Worm (Caenorhabditis elegans) whole organism, dauer: ENCODE results near the gene parg-1.
"Not testable (repeated sequence)": the region's sequence is repeated elsewhere in the genome, so short reads cannot be mapped to it uniquely, and the experiment has no call there.

ENCODE experiments used
- unc-62 ChIP-seq: sonication (generic microtip); optimal IDR thresholded peaks from 2 replicates; lab custom pipeline; 2017; ENCODE audit warnings: missing biosample characterization, missing genetic modification reagents, missing genetic modification characterization

parg-1 gene

ce11 chrIV:8784855-8785327, 38.8 kb downstream of the parg-1 start, which contains the start of gene C33D9.13:
Gene C33D9.13, minus strand, starts transcription at chrIV:8785277.
- no peak for TF ChIP-seq unc-62 (GFP tag; lab: Kevin White, UChicago)

DNA sequence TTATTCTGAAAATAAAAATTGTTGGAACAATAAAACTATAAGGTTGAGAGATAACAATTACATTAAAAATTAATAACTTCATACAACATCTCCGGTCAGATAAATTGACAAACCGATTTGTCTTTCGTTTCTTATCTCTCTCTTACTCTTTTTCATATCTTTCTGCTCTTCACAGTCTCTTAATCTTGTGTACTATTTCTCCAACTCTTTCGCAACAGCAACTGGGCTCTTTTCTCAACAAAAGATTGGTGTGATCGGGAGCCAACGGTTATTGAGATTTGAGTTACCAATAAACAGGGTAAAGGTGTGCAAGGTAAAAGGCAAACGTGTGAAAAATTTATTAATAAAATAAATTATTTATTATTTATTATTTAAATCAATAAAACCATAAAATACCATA, 40.6 kb downstream of the parg-1 start, which contains the start of gene C33D9.8:
TSS of gene C33D9.8 (minus strand) at position 99 of the 400 bp plus-strand sequence.
- TF ChIP-seq unc-62 (GFP tag; lab: Kevin White, UChicago): no peak

ce11 chrIV:8788048-8788447, 42.0 kb downstream of the parg-1 start, which contains the start of gene C33D9.10:
Gene C33D9.10, minus strand, starts transcription at chrIV:8788148.
- not testable (repeated sequence) for TF ChIP-seq unc-62 (GFP tag; lab: Kevin White, UChicago)

- no peak for TF ChIP-seq unc-62 (GFP tag; lab: Kevin White, UChicago)
These were observed 44.1 kb downstream of the parg-1 start, which contains the start of gene sru-35 for ce11 chrIV:8790144-8790543. Gene sru-35, minus strand, starts transcription at chrIV:8790244.

ce11 chrIV:8792808-8793207, 46.8 kb downstream of the parg-1 start, which contains the start of gene C33D9.3:
Gene C33D9.3, minus strand, starts transcription at chrIV:8792908.
- no peak for TF ChIP-seq unc-62 (GFP tag; lab: Kevin White, UChicago)

DNA sequence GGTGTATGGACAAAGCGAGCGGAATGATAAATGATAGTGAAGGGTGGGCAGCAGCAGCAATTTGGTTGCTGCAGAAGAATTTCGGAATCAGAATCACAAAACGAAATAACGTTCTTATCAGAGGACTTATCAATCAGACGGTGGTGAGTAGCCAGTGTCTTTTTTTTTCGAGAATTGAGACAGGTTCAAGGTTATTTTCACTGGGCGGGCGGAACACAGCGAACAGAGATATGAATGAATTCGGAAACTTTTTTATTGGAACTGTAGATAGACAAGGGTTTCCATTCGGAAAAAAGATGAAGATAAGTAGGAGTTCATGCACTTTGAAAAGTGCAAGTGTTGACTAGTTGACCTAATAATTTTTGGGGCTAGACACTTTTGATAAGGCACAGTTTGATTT, 47.2 kb downstream of the parg-1 start:
- TF ChIP-seq unc-62 (GFP tag; lab: Kevin White, UChicago): no peak

ce11 chrIV:8794895-8795665, 49.0 kb downstream of the parg-1 start:
- no peak for TF ChIP-seq unc-62 (GFP tag; lab: Kevin White, UChicago)

DNA sequence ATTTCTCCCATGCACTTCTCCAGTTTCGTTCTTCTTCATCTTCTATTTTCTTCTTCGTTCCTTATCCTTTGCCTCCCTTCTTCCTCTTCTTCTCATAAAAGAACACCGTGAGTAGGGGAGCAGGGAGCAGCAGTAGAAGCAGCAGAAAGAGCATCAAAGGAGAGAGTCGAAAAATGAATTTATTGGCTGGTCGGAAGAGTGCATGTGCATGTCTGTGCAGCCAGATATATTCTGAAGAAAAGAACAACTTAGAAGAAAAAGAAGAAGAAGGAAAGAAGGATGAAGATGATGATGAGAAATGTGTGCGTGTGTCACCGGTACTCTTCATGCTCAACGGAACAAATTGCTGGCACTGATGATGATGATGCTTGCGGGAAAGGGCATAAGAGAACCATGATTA, 50.2 kb downstream of the parg-1 start:
- TF ChIP-seq unc-62 (GFP tag; lab: Kevin White, UChicago): no peak

DNA sequence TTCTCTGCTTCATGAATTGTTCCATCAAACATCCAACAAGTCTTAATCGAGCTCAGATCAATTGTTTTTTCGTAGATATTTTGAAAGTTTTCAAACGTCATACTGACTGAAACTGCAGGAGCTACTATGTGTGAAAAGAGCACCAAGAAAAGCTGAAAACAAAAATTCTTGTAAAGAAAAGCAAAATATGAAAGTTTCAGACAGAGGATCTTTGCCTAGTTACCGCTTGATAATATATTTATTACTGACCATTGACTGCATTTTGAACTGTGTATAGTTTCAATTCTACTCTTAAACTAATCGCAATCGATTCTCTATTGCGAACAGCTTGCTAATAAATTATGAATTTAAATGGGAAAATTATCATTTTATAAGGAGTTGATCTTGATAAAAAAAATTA, 52.2 kb downstream of the parg-1 start, which contains the start of gene clec-182:
TSS of gene clec-182 (minus strand) at position 101 of the 400 bp plus-strand sequence.
- no peak for TF ChIP-seq unc-62 (GFP tag; lab: Kevin White, UChicago)
